Worm (Caenorhabditis elegans) whole organism, L1 larva: Measurements from ENCODE around the gene F35C11.4.

Source experiments
- egl-27 ChIP-seq, 2 experiments: fragments of 150-350 bp in 1 of 2; sonication (generic microtip); optimal IDR thresholded peaks; 3 replicates each; lab custom pipeline; 2017 to 2018; ENCODE audit warnings: missing biosample characterization in 2 of 2, missing genetic modification characterization in 2 of 2, missing genetic modification reagents in 2 of 2
- jun-1 ChIP-seq: fragments of 150-350 bp; optimal IDR thresholded peaks from 2 replicates; lab custom pipeline; 2014; ENCODE audit warnings: missing biosample characterization, missing genetic modification reagents, missing genetic modification characterization
- lin-39 ChIP-seq: fragments of 150-350 bp; optimal IDR thresholded peaks from 2 replicates; lab custom pipeline; 2014; ENCODE audit warnings: missing biosample characterization, missing genetic modification reagents, missing genetic modification characterization
- mab-9 ChIP-seq: fragments of 200-800 bp; sonication (Bioruptor generic); IDR thresholded peaks from 2 replicates; pipeline ENCODE4 v1.3.6; 2022; ENCODE audit warnings: missing genetic modification reagents, missing genetic modification characterization, missing compliant biosample characterization
- mdl-1 ChIP-seq, 2 experiments: fragments of 150-350 bp; optimal IDR thresholded peaks; 2 replicates each; lab custom pipeline; 2014 to 2017; ENCODE audit warnings: missing biosample characterization in 2 of 2, missing genetic modification characterization in 2 of 2, inconsistent platforms in 1 of 2
- nhr-11 ChIP-seq: fragments of 150-350 bp; optimal IDR thresholded peaks from 2 replicates; lab custom pipeline; 2014; ENCODE audit warnings: missing biosample characterization, missing genetic modification characterization
- nhr-12 ChIP-seq: sonication (generic microtip); optimal IDR thresholded peaks from 2 replicates; lab custom pipeline; 2017; ENCODE audit warnings: missing biosample characterization, missing genetic modification characterization
- nhr-71 ChIP-seq: sonication (generic microtip); optimal IDR thresholded peaks from 2 replicates; lab custom pipeline; 2016; ENCODE audit warnings: mild to moderate bottlenecking, missing genetic modification characterization, moderate library complexity, missing compliant biosample characterization
- rnt-1 ChIP-seq: sonication (generic microtip); optimal IDR thresholded peaks from 2 replicates; lab custom pipeline; 2016; ENCODE audit warnings: mild to moderate bottlenecking, missing genetic modification characterization, moderate library complexity, missing compliant biosample characterization
- skn-1 ChIP-seq: fragments of 150-350 bp; optimal IDR thresholded peaks from 2 replicates; lab custom pipeline; 2014; ENCODE audit warnings: missing biosample characterization, missing genetic modification characterization
- snpc-4 ChIP-seq: fragments of 150-350 bp; optimal IDR thresholded peaks from 2 replicates; lab custom pipeline; 2014; ENCODE audit warnings: missing biosample characterization, missing genetic modification characterization
- snu-23 ChIP-seq: sonication (generic microtip); optimal IDR thresholded peaks from 2 replicates; lab custom pipeline; 2016; ENCODE audit warnings: missing genetic modification characterization, missing compliant biosample characterization
- tbx-2 ChIP-seq: sonication (generic microtip); optimal IDR thresholded peaks from 2 replicates; lab custom pipeline; 2016; ENCODE audit warnings: missing genetic modification characterization, missing compliant biosample characterization

DNA sequence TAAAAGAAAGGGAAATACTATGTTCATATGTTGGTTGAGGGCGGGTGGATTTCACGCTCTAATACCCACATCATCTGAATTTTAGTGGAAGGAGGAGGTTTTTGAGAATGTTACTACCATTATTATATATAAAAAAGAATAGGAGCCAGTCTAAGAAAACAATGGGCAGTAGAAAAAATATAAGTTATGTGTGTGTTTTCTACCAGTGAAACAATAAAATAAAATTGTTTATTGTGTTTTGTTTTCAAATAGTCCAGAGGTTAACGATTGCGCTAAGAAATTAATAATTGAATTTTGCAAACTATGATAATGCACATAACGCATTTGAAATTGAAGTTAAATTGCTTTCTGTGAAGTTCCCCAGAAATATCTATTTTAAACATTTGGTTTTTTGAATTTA lies 39.3 kb upstream of the F35C11.4 start, which contains the start of gene M110.8:
- TF ChIP-seq skn-1 = no peak
- no peak for TF ChIP-seq nhr-11
- TF ChIP-seq nhr-71 (tag; lab: Kevin White, UChicago) = no peak
- TF ChIP-seq mdl-1 (tag; optimal IDR thresholded peaks at IDR 0.05; lab: Kevin White, UChicago) = no peak
- no peak for TF ChIP-seq snu-23 (GFP tag; lab: Kevin White, UChicago)
- TF ChIP-seq snpc-4 (tag; lab: Kevin White, UChicago) = no peak
- TF ChIP-seq jun-1 (tag; lab: Kevin White, UChicago) = no peak
- TF ChIP-seq mab-9 = no peak
- no peak for TF ChIP-seq rnt-1 (tag; lab: Kevin White, UChicago)
- no peak for TF ChIP-seq tbx-2 (tag; lab: Kevin White, UChicago)
- TF ChIP-seq nhr-12 = no peak
- no peak for TF ChIP-seq lin-39 (tag; lab: Kevin White, UChicago)
- no peak for TF ChIP-seq egl-27 (tag; optimal IDR thresholded peaks at IDR 0.05; lab: Kevin White, UChicago)
